Fruit fly (Drosophila melanogaster) whole organism, prepupa: Measurements from ENCODE around the gene CG32017.
A peak's percentile ranks its signal among the peaks of the same experiment; 100 is the strongest.

ENCODE experiments used
- Blimp-1 ChIP-seq: fragments of 200-800 bp; sonication (Bioruptor generic); optimal IDR thresholded peaks from 3 replicates; lab custom pipeline; 2017; ENCODE audit warnings: missing biosample characterization, missing genetic modification characterization, mild to moderate bottlenecking, moderate library complexity, missing genetic modification reagents
- CG10631 ChIP-seq: fragments of 200-800 bp; sonication (Bioruptor generic); optimal IDR thresholded peaks from 2 replicates; lab custom pipeline; 2016; ENCODE audit warnings: missing biosample characterization, missing genetic modification characterization
- CG11294 ChIP-seq: fragments of 200-800 bp; sonication (Bioruptor generic); IDR thresholded peaks from 2 replicates; pipeline ENCODE4 v1.3.6; 2022; ENCODE audit warnings: missing biosample characterization, missing genetic modification characterization
- CG1621 ChIP-seq: fragments of 200-800 bp; sonication (Bioruptor generic); optimal IDR thresholded peaks from 3 replicates; lab custom pipeline; 2018; ENCODE audit warnings: missing biosample characterization, mild to moderate bottlenecking, missing genetic modification characterization
- CG3032 ChIP-seq: fragments of 200-800 bp; optimal IDR thresholded peaks from 2 replicates; lab custom pipeline; 2019; ENCODE audit warnings: missing biosample characterization, mild to moderate bottlenecking, missing genetic modification characterization, moderate library complexity
- CG31627 ChIP-seq: fragments of 200-800 bp; sonication (Bioruptor generic); optimal IDR thresholded peaks from 3 replicates; lab custom pipeline; 2016; ENCODE audit warnings: missing biosample characterization, missing genetic modification characterization
- CG32006 ChIP-seq: fragments of 200-800 bp; sonication (Bioruptor generic); optimal IDR thresholded peaks from 3 replicates; lab custom pipeline; 2017; ENCODE audit warnings: missing biosample characterization, mild to moderate bottlenecking, missing genetic modification characterization
- CG34406 ChIP-seq: fragments of 200-800 bp; sonication (Bioruptor generic); optimal IDR thresholded peaks from 3 replicates; lab custom pipeline; 2016; ENCODE audit warnings: missing biosample characterization, missing genetic modification characterization
- CG3919 ChIP-seq: fragments of 200-800 bp; sonication (Bioruptor generic); optimal IDR thresholded peaks from 3 replicates; lab custom pipeline; 2016; ENCODE audit warnings: missing biosample characterization, missing genetic modification characterization
- CG4318 ChIP-seq: fragments of 200-800 bp; sonication (Bioruptor generic); optimal IDR thresholded peaks from 3 replicates; lab custom pipeline; 2017; ENCODE audit warnings: missing biosample characterization, mild to moderate bottlenecking, missing genetic modification characterization
- CG6163 ChIP-seq: fragments of 200-800 bp; sonication (Bioruptor generic); IDR thresholded peaks from 3 replicates; pipeline ENCODE4 v1.3.6; 2022; ENCODE audit warnings: missing biosample characterization, missing genetic modification characterization
- CG6276 ChIP-seq: fragments of 200-800 bp; sonication (Bioruptor generic); optimal IDR thresholded peaks from 2 replicates; lab custom pipeline; 2017; ENCODE audit warnings: missing biosample characterization, mild to moderate bottlenecking, missing genetic modification characterization
- CG6792 ChIP-seq: fragments of 200-800 bp; sonication (Bioruptor generic); optimal IDR thresholded peaks from 3 replicates; lab custom pipeline; 2016; ENCODE audit warnings: missing biosample characterization, missing genetic modification characterization
- CG6854 ChIP-seq: fragments of 200-800 bp; sonication (Bioruptor generic); optimal IDR thresholded peaks from 2 replicates; lab custom pipeline; 2017; ENCODE audit warnings: missing biosample characterization, mild to moderate bottlenecking, missing genetic modification characterization
- CG8119 ChIP-seq: fragments of 200-800 bp; sonication (Bioruptor generic); IDR thresholded peaks from 3 replicates; pipeline ENCODE4 v1.3.6; 2022; ENCODE audit warnings: missing biosample characterization, missing genetic modification characterization
- CG8319 ChIP-seq: fragments of 200-800 bp; sonication (Bioruptor generic); optimal IDR thresholded peaks from 3 replicates; lab custom pipeline; 2016; ENCODE audit warnings: missing biosample characterization, missing genetic modification characterization
- CG8632 ChIP-seq: fragments of 200-800 bp; sonication (Bioruptor generic); optimal IDR thresholded peaks from 3 replicates; lab custom pipeline; 2016; ENCODE audit warnings: missing biosample characterization, missing genetic modification characterization
- CG9139 ChIP-seq: fragments of 200-800 bp; sonication (Bioruptor generic); optimal IDR thresholded peaks from 3 replicates; lab custom pipeline; 2017; ENCODE audit warnings: missing biosample characterization, mild to moderate bottlenecking, missing genetic modification characterization
- Eip78C ChIP-seq: fragments of 200-800 bp; sonication (Bioruptor generic); peaks from one replicate; lab custom pipeline; 2016; ENCODE audit warnings: missing biosample characterization, missing genetic modification characterization
- Eip93F ChIP-seq: fragments of 200-800 bp; sonication (Bioruptor generic); optimal IDR thresholded peaks from 2 replicates; lab custom pipeline; 2016; ENCODE audit warnings: missing biosample characterization, mild to moderate bottlenecking, missing genetic modification characterization
- Ets96B ChIP-seq: fragments of 200-800 bp; optimal IDR thresholded peaks from 2 replicates; lab custom pipeline; 2019; ENCODE audit warnings: missing biosample characterization, mild to moderate bottlenecking, missing genetic modification characterization, moderate library complexity
- Hr38 ChIP-seq: sonication (Bioruptor generic); optimal IDR thresholded peaks from 2 replicates; lab custom pipeline; 2016; ENCODE audit warnings: missing biosample characterization, missing genetic modification characterization
- Hr39 ChIP-seq: fragments of 200-800 bp; sonication (Bioruptor generic); optimal IDR thresholded peaks from 2 replicates; lab custom pipeline; 2016; ENCODE audit warnings: missing biosample characterization, missing genetic modification characterization
- Hr4 ChIP-seq: fragments of 200-800 bp; sonication (Bioruptor generic); optimal IDR thresholded peaks from 3 replicates; lab custom pipeline; 2016; ENCODE audit warnings: missing biosample characterization, missing genetic modification characterization
- Met ChIP-seq: fragments of 200-800 bp; sonication (Bioruptor generic); optimal IDR thresholded peaks from 3 replicates; lab custom pipeline; 2016; ENCODE audit warnings: missing biosample characterization, missing genetic modification characterization
- OdsH ChIP-seq: fragments of 200-800 bp; sonication (Bioruptor generic); optimal IDR thresholded peaks from 3 replicates; lab custom pipeline; 2016; ENCODE audit warnings: missing biosample characterization, missing genetic modification characterization
- Smox ChIP-seq: fragments of 200-800 bp; sonication (Bioruptor generic); optimal IDR thresholded peaks from 3 replicates; lab custom pipeline; 2016; ENCODE audit warnings: missing biosample characterization, missing genetic modification characterization
- Sox102F ChIP-seq: fragments of 200-800 bp; sonication (Bioruptor generic); optimal IDR thresholded peaks from 2 replicates; lab custom pipeline; 2016; ENCODE audit warnings: missing biosample characterization, mild to moderate bottlenecking, missing genetic modification characterization
- Sox14 ChIP-seq: fragments of 200-800 bp; sonication (Bioruptor generic); optimal IDR thresholded peaks from 3 replicates; lab custom pipeline; 2016; ENCODE audit warnings: missing biosample characterization, missing genetic modification characterization
- Sox15 ChIP-seq: fragments of 200-800 bp; sonication (Bioruptor generic); optimal IDR thresholded peaks from 3 replicates; lab custom pipeline; 2016; ENCODE audit warnings: missing biosample characterization, missing genetic modification characterization
- cyc ChIP-seq: fragments of 200-800 bp; sonication (Bioruptor generic); optimal IDR thresholded peaks from 3 replicates; lab custom pipeline; 2016; ENCODE audit warnings: missing biosample characterization, missing genetic modification characterization
- dsx ChIP-seq: fragments of 200-800 bp; optimal IDR thresholded peaks from 3 replicates; lab custom pipeline; 2019; ENCODE audit warnings: missing biosample characterization, mild to moderate bottlenecking, missing genetic modification characterization, moderate library complexity; ENCODE audit not compliant: poor library complexity, severe bottlenecking
- esn ChIP-seq: fragments of 200-800 bp; sonication (Bioruptor generic); optimal IDR thresholded peaks from 2 replicates; lab custom pipeline; 2016; ENCODE audit warnings: missing biosample characterization, mild to moderate bottlenecking, missing genetic modification characterization, moderate library complexity
- fd59A ChIP-seq: fragments of 200-800 bp; sonication (Bioruptor generic); optimal IDR thresholded peaks from 2 replicates; lab custom pipeline; 2017; ENCODE audit warnings: missing biosample characterization, mild to moderate bottlenecking, missing genetic modification characterization, missing genetic modification reagents
- fkh ChIP-seq: fragments of 200-800 bp; sonication (Bioruptor generic); optimal IDR thresholded peaks from 3 replicates; lab custom pipeline; 2017; ENCODE audit warnings: missing biosample characterization, mild to moderate bottlenecking, missing genetic modification characterization, moderate library complexity
- net ChIP-seq: fragments of 200-800 bp; sonication (Bioruptor generic); optimal IDR thresholded peaks from 3 replicates; lab custom pipeline; 2016; ENCODE audit warnings: missing biosample characterization, missing genetic modification characterization
- salr ChIP-seq, 2 experiments: fragments of 200-800 bp; sonication (Bioruptor generic); optimal IDR thresholded peaks; 3 replicates each; lab custom pipeline; 2016 to 2018; ENCODE audit warnings: missing biosample characterization in 2 of 2, missing genetic modification characterization in 2 of 2, mild to moderate bottlenecking in 1 of 2
- spab ChIP-seq: fragments of 200-800 bp; sonication (Bioruptor generic); optimal IDR thresholded peaks from 2 replicates; lab custom pipeline; 2017; ENCODE audit warnings: missing biosample characterization, mild to moderate bottlenecking, missing genetic modification characterization, missing genetic modification reagents
- ss ChIP-seq, 2 experiments: fragments of 200-800 bp; sonication (Bioruptor generic); optimal IDR thresholded peaks; 2 replicates in 1 of 2; 3 replicates in 1 of 2; lab custom pipeline; 2017 to 2018; ENCODE audit warnings: mild to moderate bottlenecking in 2 of 2, missing biosample characterization in 2 of 2, missing genetic modification characterization in 2 of 2, moderate library complexity in 1 of 2
- svp ChIP-seq: fragments of 200-800 bp; sonication (Bioruptor generic); peaks from one replicate; lab custom pipeline; 2016; ENCODE audit warnings: missing biosample characterization, missing genetic modification characterization
- vri ChIP-seq: fragments of 200-800 bp; sonication (Bioruptor generic); optimal IDR thresholded peaks from 3 replicates; lab custom pipeline; 2016; ENCODE audit warnings: missing biosample characterization, mild to moderate bottlenecking, missing genetic modification characterization

CG32017 gene

dm6 chr4:1162058-1162457, at the start of gene CG32017:
CG32017 (minus strand) TSS chr4:1162158.
- TF ChIP-seq CG6163 (GFP tag; lab: Robert Waterston, UW) (no peak), Sox102F (GFP tag; lab: Kevin White, UChicago) (no peak), net (GFP tag; lab: Kevin White, UChicago) (no peak), CG11294 (GFP tag; lab: Robert Waterston, UW) (no peak), CG1621 (tag; lab: Kevin White, UChicago) (no peak), Hr4 (GFP tag; lab: Kevin White, UChicago) (no peak)

dm6 chr4:1199178-1199577, 37.2 kb upstream of the CG32017 start:
- TF ChIP-seq Eip93F (GFP tag; lab: Kevin White, UChicago) (peak; percentile 4), esn (GFP tag; lab: Kevin White, UChicago) (peak; percentile 14), ss (GFP tag; optimal IDR thresholded peaks at IDR 0.05; lab: Kevin White, UChicago) (peak in 1 of 2 experiments; percentile 48), salr (GFP tag; optimal IDR thresholded peaks at IDR 0.05; lab: Kevin White, UChicago) (no peak), CG6854 (GFP tag; lab: Kevin White, UChicago) (peak; percentile 48), CG6276 (GFP tag; lab: Kevin White, UChicago) (peak; percentile 79), CG9139 (GFP tag; lab: Kevin White, UChicago) (peak; percentile 50), CG3919 (GFP tag; lab: Kevin White, UChicago) (no peak), Eip78C (peak; percentile 67), CG6792 (no peak)

- TF ChIP-seq Hr38 (GFP tag; lab: Kevin White, UChicago): no peak
- no peak for TF ChIP-seq CG32006
- no peak for TF ChIP-seq CG34406
- no peak for TF ChIP-seq CG11294 (GFP tag; lab: Robert Waterston, UW)
- TF ChIP-seq Smox (GFP tag; lab: Kevin White, UChicago): no peak
- TF ChIP-seq Eip93F (GFP tag; lab: Kevin White, UChicago): no peak
- TF ChIP-seq CG4318 (GFP tag; lab: Kevin White, UChicago): no peak
- TF ChIP-seq fkh (GFP tag; lab: Kevin White, UChicago): no peak
- TF ChIP-seq OdsH (GFP tag; lab: Kevin White, UChicago): no peak
- no peak for TF ChIP-seq dsx (GFP tag; lab: Kevin White, UChicago)
- TF ChIP-seq CG10631 (GFP tag; lab: Kevin White, UChicago): no peak
- TF ChIP-seq Hr39 (GFP tag; lab: Kevin White, UChicago): no peak
These were observed 36.6 kb upstream of the CG32017 start, which contains the start of gene Mitf for dm6 chr4:1198599-1198998. Mitf (plus strand) TSS chr4:1198852.

- peak; percentile 53 for TF ChIP-seq CG3032 (tag; lab: Kevin White, UChicago)
- TF ChIP-seq cyc: peak; percentile 1
- peak; percentile 38 for TF ChIP-seq OdsH (GFP tag; lab: Kevin White, UChicago)
- TF ChIP-seq CG8632 (GFP tag; lab: Kevin White, UChicago): peak; percentile 2
- TF ChIP-seq Hr38 (GFP tag; lab: Kevin White, UChicago): no peak
- no peak for TF ChIP-seq CG34406
- TF ChIP-seq Smox (GFP tag; lab: Kevin White, UChicago): peak; percentile 34
- TF ChIP-seq dsx (GFP tag; lab: Kevin White, UChicago): peak; percentile 97
- TF ChIP-seq Ets96B (tag; lab: Kevin White, UChicago): peak; percentile 13
These were observed 34.7 kb upstream of the CG32017 start, which contains the start of gene PIP4K for dm6 chr4:1196653-1197161. PIP4K (minus strand) TSS chr4:1196848.

- TF ChIP-seq spab (GFP tag; lab: Kevin White, UChicago) (no peak), Hr4 (GFP tag; lab: Kevin White, UChicago) (no peak), Sox15 (GFP tag; lab: Kevin White, UChicago) (no peak), vri (GFP tag; lab: Kevin White, UChicago) (no peak), svp (no peak), Eip93F (GFP tag; lab: Kevin White, UChicago) (no peak), CG8119 (GFP tag; lab: Robert Waterston, UW) (no peak), Blimp-1 (GFP tag; lab: Kevin White, UChicago) (no peak), Met (GFP tag; lab: Kevin White, UChicago) (no peak), CG4318 (GFP tag; lab: Kevin White, UChicago) (no peak), CG6163 (GFP tag; lab: Robert Waterston, UW) (no peak), Sox14 (GFP tag; lab: Kevin White, UChicago) (no peak), Hr38 (GFP tag; lab: Kevin White, UChicago) (no peak), CG8319 (GFP tag; lab: Kevin White, UChicago) (no peak), CG31627 (GFP tag; lab: Kevin White, UChicago) (no peak), CG6276 (GFP tag; lab: Kevin White, UChicago) (no peak), fd59A (GFP tag; lab: Kevin White, UChicago) (no peak)
These were observed 29.7 kb upstream of the CG32017 start for dm6 chr4:1191630-1192029.
